Worm (Caenorhabditis elegans) whole organism, L3 larva: ENCODE measurements around the gene C09G9.1.

Source experiments
- R02D3.7 ChIP-seq: fragments of 150-350 bp; optimal IDR thresholded peaks from 2 replicates; lab custom pipeline; 2014; ENCODE audit warnings: missing biosample characterization, missing genetic modification characterization
- ZK546.5 ChIP-seq: sonication (generic microtip); optimal IDR thresholded peaks from 2 replicates; lab custom pipeline; 2017; ENCODE audit warnings: missing biosample characterization, missing genetic modification characterization
- aly-2 ChIP-seq: fragments of 150-350 bp; optimal IDR thresholded peaks from 2 replicates; lab custom pipeline; 2014; ENCODE audit warnings: missing biosample characterization, missing genetic modification characterization
- ama-1 ChIP-seq: fragments of 150-350 bp; optimal IDR thresholded peaks from 2 replicates; lab custom pipeline; 2018
- ceh-16 ChIP-seq: sonication (generic microtip); optimal IDR thresholded peaks from 2 replicates; lab custom pipeline; 2017; ENCODE audit warnings: missing biosample characterization, missing genetic modification characterization
- ceh-82 ChIP-seq: fragments of 150-350 bp; optimal IDR thresholded peaks from 2 replicates; lab custom pipeline; 2014; ENCODE audit warnings: missing biosample characterization, missing genetic modification characterization
- fkh-10 ChIP-seq: sonication (generic microtip); optimal IDR thresholded peaks from 2 replicates; lab custom pipeline; 2017; ENCODE audit warnings: missing biosample characterization, missing genetic modification reagents, missing genetic modification characterization
- jun-1 ChIP-seq: fragments of 150-350 bp; optimal IDR thresholded peaks from 2 replicates; lab custom pipeline; 2014; ENCODE audit warnings: missing biosample characterization, missing genetic modification reagents, missing genetic modification characterization
- nfya-1 ChIP-seq: sonication (generic microtip); optimal IDR thresholded peaks from 2 replicates; lab custom pipeline; 2017; ENCODE audit warnings: missing genetic modification characterization, mild to moderate bottlenecking, missing compliant biosample characterization, antibody characterized with exemption, moderate library complexity; ENCODE audit not compliant: insufficient read depth
- nhr-25 ChIP-seq: sonication (generic microtip); optimal IDR thresholded peaks from 2 replicates; lab custom pipeline; 2017; ENCODE audit warnings: missing biosample characterization, missing genetic modification characterization
- pqm-1 ChIP-seq: fragments of 150-350 bp; optimal IDR thresholded peaks from 2 replicates; lab custom pipeline; 2017; ENCODE audit warnings: missing biosample characterization, missing genetic modification characterization, inconsistent platforms
- unc-39 ChIP-seq: sonication (generic microtip); optimal IDR thresholded peaks from 4 replicates; lab custom pipeline; 2017; ENCODE audit warnings: missing biosample characterization, missing genetic modification characterization
- unc-62 ChIP-seq: fragments of 150-350 bp; sonication (generic microtip); optimal IDR thresholded peaks from 4 replicates; lab custom pipeline; 2014; ENCODE audit warnings: missing biosample characterization, missing genetic modification reagents, missing genetic modification characterization

DNA sequence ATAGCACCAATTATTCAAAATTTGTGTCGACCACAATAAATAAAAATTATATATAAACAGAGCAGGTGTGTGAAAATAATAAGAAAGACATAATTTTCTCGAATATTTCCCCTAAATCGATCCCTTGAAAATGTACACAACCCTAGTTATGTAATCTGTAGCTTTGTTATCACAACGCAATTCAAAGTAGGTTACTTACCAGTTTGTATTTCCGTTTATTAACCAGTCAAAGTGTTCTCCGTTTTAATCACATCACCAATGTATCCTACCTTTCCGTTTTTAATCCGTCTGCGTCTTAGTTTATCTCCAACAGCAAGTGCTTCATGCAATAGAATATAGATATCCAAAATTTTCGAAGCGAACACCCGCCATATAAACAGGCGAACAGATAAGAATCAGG is 12.0 kb downstream of the C09G9.1 start:
- TF ChIP-seq jun-1 (no peak), R02D3.7 (tag; lab: Kevin White, UChicago) (no peak), ceh-16 (tag; lab: Kevin White, UChicago) (no peak), pqm-1 (no peak), unc-39 (tag; lab: Kevin White, UChicago) (no peak), ama-1 (lab: Kevin White, UChicago) (no peak), ZK546.5 (tag; lab: Kevin White, UChicago) (no peak), unc-62 (GFP tag; lab: Kevin White, UChicago) (no peak), nfya-1 (tag; lab: Kevin White, UChicago) (no peak), ceh-82 (no peak), nhr-25 (tag; lab: Kevin White, UChicago) (no peak), aly-2 (tag; lab: Kevin White, UChicago) (no peak), fkh-10 (GFP tag; lab: Kevin White, UChicago) (no peak)
